Fruit fly (Drosophila melanogaster): ENCODE results near the gene RpS10b.

RpS10b gene

dm6 chrX:19613473-19613872, 15.6 kb downstream of the RpS10b start (continued):
- peak; percentile 40 for TF ChIP-seq lbe (GFP tag; optimal IDR thresholded peaks at IDR 0.05)
- 0 out of 3 replicates have a peak, but pooled peaks have one; percentile 33 for TF ChIP-seq CG11456 (GFP tag; IDR thresholded peaks at IDR 0.05)
- TF ChIP-seq CG7928 (GFP tag; optimal IDR thresholded peaks at IDR 0.05): peak; percentile 1
- TF ChIP-seq zen2 (GFP tag; IDR thresholded peaks at IDR 0.05; ENCODE audit: partially characterized antibody): peak; percentile 64; the same call in 2 of the 3 replicates
- TF ChIP-seq insv (GFP tag; optimal IDR thresholded peaks at IDR 0.05): peak in 1 of 2 experiments; percentile 37
- TF ChIP-seq Myb (GFP tag; optimal IDR thresholded peaks at IDR 0.05): peak; percentile 76
- peak; percentile 68 for TF ChIP-seq CG10543 (GFP tag; optimal IDR thresholded peaks at IDR 0.05)
- no peak for TF ChIP-seq CG15696 (tag; optimal IDR thresholded peaks at IDR 0.05)
- TF ChIP-seq her (GFP tag; optimal IDR thresholded peaks at IDR 0.05): peak; percentile 17
- peak; percentile 61 for TF ChIP-seq Mes4 (GFP tag; optimal IDR thresholded peaks at IDR 0.05)
- TF ChIP-seq CG1024 (GFP tag; IDR thresholded peaks at IDR 0.05): peak; percentile 44; the same call in 1 of the 2 replicates
- peak; percentile 51 for TF ChIP-seq Side (GFP tag; optimal IDR thresholded peaks at IDR 0.05)
- peak; percentile 57 for TF ChIP-seq CG14710 (tag; optimal IDR thresholded peaks at IDR 0.05)
- peak; percentile 36 for TF ChIP-seq trem (tag; optimal IDR thresholded peaks at IDR 0.05)
- peak; percentile 75 for TF ChIP-seq Dp (GFP tag; optimal IDR thresholded peaks at IDR 0.05)
- TF ChIP-seq CG4404 (GFP tag; IDR thresholded peaks at IDR 0.05): no peak
- TF ChIP-seq CG17186 (GFP tag; optimal IDR thresholded peaks at IDR 0.05): no peak
- peak; percentile 15 for TF ChIP-seq CG12104 (GFP tag; optimal IDR thresholded peaks at IDR 0.05)
- peak; percentile 70 for TF ChIP-seq scrt (GFP tag; optimal IDR thresholded peaks at IDR 0.05)
- TF ChIP-seq eyg (GFP tag; optimal IDR thresholded peaks at IDR 0.05): peak; percentile 41
- TF ChIP-seq Blimp-1 (GFP tag; optimal IDR thresholded peaks at IDR 0.05): no peak
- peak; percentile 5 for TF ChIP-seq Xbp1 (GFP tag; optimal IDR thresholded peaks at IDR 0.05)
- TF ChIP-seq Dad (GFP tag; optimal IDR thresholded peaks at IDR 0.05): peak; percentile 9
- TF ChIP-seq Dll (GFP tag; IDR thresholded peaks at IDR 0.05; ENCODE audit: partially characterized antibody): peak; percentile 53; the same call in 1 of the 4 replicates
- peak; percentile 58 for TF ChIP-seq CG33557 (GFP tag; optimal IDR thresholded peaks at IDR 0.05)
- TF ChIP-seq Hand (GFP tag; optimal IDR thresholded peaks at IDR 0.05): peak; percentile 35
- TF ChIP-seq otp (GFP tag; IDR thresholded peaks at IDR 0.05): peak; percentile 59; the same call in 1 of the 3 replicates
- no peak for TF ChIP-seq fd3F (GFP tag; optimal IDR thresholded peaks at IDR 0.05)
- peak; percentile 34 for TF ChIP-seq CG18262 (tag; optimal IDR thresholded peaks at IDR 0.05)
- TF ChIP-seq CG7745 (tag; optimal IDR thresholded peaks at IDR 0.05): no peak
- 0 out of 2 replicates have a peak, but pooled peaks have one; percentile 9 for TF ChIP-seq gsb (GFP tag; IDR thresholded peaks at IDR 0.05)
- TF ChIP-seq ci (GFP tag; IDR thresholded peaks at IDR 0.05): peak; percentile 89
- TF ChIP-seq ash1 (GFP tag; optimal IDR thresholded peaks at IDR 0.05): peak; percentile 30
- TF ChIP-seq sna (GFP tag; IDR thresholded peaks at IDR 0.05; ENCODE audit: partially characterized antibody): no peak
- TF ChIP-seq stwl (tag; optimal IDR thresholded peaks at IDR 0.05): peak; percentile 76
- TF ChIP-seq CG15514 (GFP tag; optimal IDR thresholded peaks at IDR 0.05): peak; percentile 81
- no peak for TF ChIP-seq slbo (GFP tag; IDR thresholded peaks at IDR 0.05)
- peak; percentile 76 for TF ChIP-seq CG6813 (GFP tag; optimal IDR thresholded peaks at IDR 0.05)
- peak; percentile 83 for TF ChIP-seq CG6765 (GFP tag; optimal IDR thresholded peaks at IDR 0.05)
- peak; percentile 73 for TF ChIP-seq CG17385 (GFP tag; optimal IDR thresholded peaks at IDR 0.05)
- TF ChIP-seq CG10431 (GFP tag; optimal IDR thresholded peaks at IDR 0.05): peak; percentile 40
- peak; percentile 60; the same call in 1 of the 3 replicates for TF ChIP-seq gce (GFP tag; IDR thresholded peaks at IDR 0.05)
- peak; percentile 23 for TF ChIP-seq nmo (GFP tag; optimal IDR thresholded peaks at IDR 0.05)
- TF ChIP-seq nerfin-1 (tag; optimal IDR thresholded peaks at IDR 0.05): peak; percentile 54
- no peak for TF ChIP-seq hkb (optimal IDR thresholded peaks at IDR 0.05)
- peak; percentile 69 for TF ChIP-seq hkb (GFP tag; IDR thresholded peaks at IDR 0.05)

All from whole organism, embryonic.